Fruit fly (Drosophila melanogaster): Measurements from ENCODE around the gene Srp54k.

Srp54k gene

dm6 chr3L:5186807-5187571, 34.5 kb downstream of the Srp54k start (continued):
- peak; percentile 81; the same call in 2 of the 3 replicates for TF ChIP-seq H15 (GFP tag; IDR thresholded peaks at IDR 0.05)
- TF ChIP-seq Bteb2 (GFP tag; optimal IDR thresholded peaks at IDR 0.05), result peak; percentile 79
- TF ChIP-seq CG17359 (tag; optimal IDR thresholded peaks at IDR 0.05), result peak; percentile 95
- TF ChIP-seq Ada2b (GFP tag; IDR thresholded peaks at IDR 0.05), result peak; percentile 82

dm6 chr3L:5187572-5187934, 35.1 kb downstream of the Srp54k start:
- TF ChIP-seq otp (GFP tag; IDR thresholded peaks at IDR 0.05), result 0 out of 3 replicates have a peak, but pooled peaks have one; percentile 24
- no peak for TF ChIP-seq CG15514 (GFP tag; optimal IDR thresholded peaks at IDR 0.05)
- TF ChIP-seq pzg (GFP tag; optimal IDR thresholded peaks at IDR 0.05), result no peak
- TF ChIP-seq CG13894 (tag; optimal IDR thresholded peaks at IDR 0.05), result no peak
- TF ChIP-seq HLHmδ (GFP tag; optimal IDR thresholded peaks at IDR 0.05), result no peak
- no peak for TF ChIP-seq al (GFP tag; IDR thresholded peaks at IDR 0.05)
- peak; percentile 15; the same call in 1 of the 3 replicates for TF ChIP-seq ken (GFP tag; IDR thresholded peaks at IDR 0.05)
- TF ChIP-seq z (GFP tag; IDR thresholded peaks at IDR 0.05), result no peak
- no peak for TF ChIP-seq Dref (GFP tag; IDR thresholded peaks at IDR 0.05)
- no peak for TF ChIP-seq corto (GFP tag; optimal IDR thresholded peaks at IDR 0.05)
- TF ChIP-seq CG10462 (GFP tag; optimal IDR thresholded peaks at IDR 0.05), result no peak
- no peak for TF ChIP-seq dm (GFP tag; optimal IDR thresholded peaks at IDR 0.05)
- TF ChIP-seq Sry-δ (GFP tag; optimal IDR thresholded peaks at IDR 0.05), result peak; percentile 16
- 0 out of 3 replicates have a peak, but pooled peaks have one; percentile 37 for TF ChIP-seq gce (GFP tag; IDR thresholded peaks at IDR 0.05)
- TF ChIP-seq ash1 (GFP tag; optimal IDR thresholded peaks at IDR 0.05), result no peak
- TF ChIP-seq zfh2 (GFP tag; optimal IDR thresholded peaks at IDR 0.05), result no peak
- no peak for TF ChIP-seq CG31441 (GFP tag; IDR thresholded peaks at IDR 0.05)
- peak; percentile 72 for TF ChIP-seq CG7839 (tag; optimal IDR thresholded peaks at IDR 0.05)
- TF ChIP-seq gro (GFP tag; optimal IDR thresholded peaks at IDR 0.05), result no peak
- peak; percentile 27 for TF ChIP-seq CG17568 (GFP tag; optimal IDR thresholded peaks at IDR 0.05)
- TF ChIP-seq CG17186 (GFP tag; optimal IDR thresholded peaks at IDR 0.05), result peak; percentile 0
- TF ChIP-seq CG13296 (GFP tag; optimal IDR thresholded peaks at IDR 0.05), result no peak
- no peak for TF ChIP-seq Lpt (GFP tag; optimal IDR thresholded peaks at IDR 0.05)
- TF ChIP-seq CG6854 (GFP tag; optimal IDR thresholded peaks at IDR 0.05), result no peak
- peak; percentile 53 for TF ChIP-seq CG10654 (GFP tag; optimal IDR thresholded peaks at IDR 0.05)
- 0 out of 2 replicates have a peak, but pooled peaks have one; percentile 18 for TF ChIP-seq CG3847 (GFP tag; IDR thresholded peaks at IDR 0.05)
- no peak for TF ChIP-seq Max (GFP tag; optimal IDR thresholded peaks at IDR 0.05)
- peak; percentile 63 for TF ChIP-seq NfI (GFP tag; optimal IDR thresholded peaks at IDR 0.05)
- TF ChIP-seq CG18619 (GFP tag; optimal IDR thresholded peaks at IDR 0.05), result no peak
- peak; percentile 24; the same call in 1 of the 2 replicates for TF ChIP-seq CG9932 (GFP tag; IDR thresholded peaks at IDR 0.05)
- TF ChIP-seq Opbp (GFP tag; IDR thresholded peaks at IDR 0.05; ENCODE audit: partially characterized antibody), result no peak
- no peak for TF ChIP-seq Nf-YC (tag; optimal IDR thresholded peaks at IDR 0.05)
- no peak for TF ChIP-seq ham (GFP tag; IDR thresholded peaks at IDR 0.05)
- TF ChIP-seq CG1024 (GFP tag; IDR thresholded peaks at IDR 0.05), result peak; percentile 54
- peak; percentile 34; the same call in 1 of the 3 replicates for TF ChIP-seq ase (GFP tag; IDR thresholded peaks at IDR 0.05)
- TF ChIP-seq aop (GFP tag; IDR thresholded peaks at IDR 0.05), result no peak
- peak; percentile 65 for TF ChIP-seq Oli (tag; optimal IDR thresholded peaks at IDR 0.05)
- TF ChIP-seq cg (GFP tag; optimal IDR thresholded peaks at IDR 0.05), result no peak
- TF ChIP-seq CG7786 (GFP tag; optimal IDR thresholded peaks at IDR 0.05), result no peak
- no peak for TF ChIP-seq D (optimal IDR thresholded peaks at IDR 0.05)
- TF ChIP-seq D (GFP tag; optimal IDR thresholded peaks at IDR 0.05), result peak; percentile 25
- TF ChIP-seq CG1832 (GFP tag; optimal IDR thresholded peaks at IDR 0.05), result no peak
- peak in 1 of 2 experiments; percentile 67 for TF ChIP-seq Hr51 (GFP tag; optimal IDR thresholded peaks at IDR 0.05)
- TF ChIP-seq abd-A (tag; optimal IDR thresholded peaks at IDR 0.05), result no peak

All from whole organism, embryonic.